Worm (Caenorhabditis elegans) whole organism, L3 larva: Measurements from ENCODE around the gene T23F6.2.
A peak's percentile ranks its signal among the peaks of the same experiment; 100 is the strongest.

Source experiments
- R02D3.7 ChIP-seq: fragments of 150-350 bp; optimal IDR thresholded peaks from 2 replicates; lab custom pipeline; 2014; ENCODE audit warnings: missing biosample characterization, missing genetic modification characterization
- ama-1 ChIP-seq: fragments of 150-350 bp; optimal IDR thresholded peaks from 2 replicates; lab custom pipeline; 2018
- ceh-16 ChIP-seq: sonication (generic microtip); optimal IDR thresholded peaks from 2 replicates; lab custom pipeline; 2017; ENCODE audit warnings: missing biosample characterization, missing genetic modification characterization
- ceh-28 ChIP-seq: fragments of 150-350 bp; optimal IDR thresholded peaks from 2 replicates; lab custom pipeline; 2014; ENCODE audit warnings: missing biosample characterization, missing genetic modification reagents, missing genetic modification characterization
- ceh-82 ChIP-seq: fragments of 150-350 bp; optimal IDR thresholded peaks from 2 replicates; lab custom pipeline; 2014; ENCODE audit warnings: missing biosample characterization, missing genetic modification characterization
- daf-12 ChIP-seq: fragments of 150-350 bp; optimal IDR thresholded peaks from 2 replicates; lab custom pipeline; 2014; ENCODE audit warnings: missing biosample characterization, missing genetic modification reagents, missing genetic modification characterization
- egl-5 ChIP-seq: fragments of 150-350 bp; optimal IDR thresholded peaks from 2 replicates; lab custom pipeline; 2017; ENCODE audit warnings: missing biosample characterization, missing genetic modification reagents, missing genetic modification characterization, inconsistent platforms
- elt-2 ChIP-seq: sonication (generic microtip); optimal IDR thresholded peaks from 2 replicates; lab custom pipeline; 2016; ENCODE audit warnings: missing genetic modification reagents, mild to moderate bottlenecking, missing genetic modification characterization, missing compliant biosample characterization
- elt-3 ChIP-seq, 3 experiments: fragments of 150-350 bp in 1 of 3; sonication (generic microtip) in 2 of 3; optimal IDR thresholded peaks; 2 replicates in 2 of 3; 4 replicates in 1 of 3; lab custom pipeline; 2014 to 2017; ENCODE audit warnings: missing biosample characterization in 3 of 3, missing genetic modification characterization in 3 of 3
- fos-1 ChIP-seq: fragments of 150-350 bp; optimal IDR thresholded peaks from 2 replicates; lab custom pipeline; 2014; ENCODE audit warnings: missing biosample characterization, missing genetic modification characterization
- hmg-11 ChIP-seq: sonication (generic microtip); optimal IDR thresholded peaks from 2 replicates; lab custom pipeline; 2016; ENCODE audit warnings: missing genetic modification characterization, missing compliant biosample characterization
- jun-1 ChIP-seq: fragments of 150-350 bp; optimal IDR thresholded peaks from 2 replicates; lab custom pipeline; 2014; ENCODE audit warnings: missing biosample characterization, missing genetic modification reagents, missing genetic modification characterization
- lin-15B ChIP-seq: fragments of 150-350 bp; optimal IDR thresholded peaks from 2 replicates; lab custom pipeline; 2014; ENCODE audit warnings: missing biosample characterization, missing genetic modification characterization
- lin-39 ChIP-seq: fragments of 150-350 bp; optimal IDR thresholded peaks from 2 replicates; lab custom pipeline; 2018; ENCODE audit warnings: missing biosample characterization, missing genetic modification reagents, missing genetic modification characterization
- lsy-12 ChIP-seq: sonication (generic microtip); optimal IDR thresholded peaks from 2 replicates; lab custom pipeline; 2016; ENCODE audit warnings: mild to moderate bottlenecking, missing genetic modification characterization, missing compliant biosample characterization
- mdl-1 ChIP-seq: fragments of 150-350 bp; optimal IDR thresholded peaks from 2 replicates; lab custom pipeline; 2014; ENCODE audit warnings: missing biosample characterization, missing genetic modification characterization
- mml-1 ChIP-seq: fragments of 150-350 bp; sonication (generic microtip); optimal IDR thresholded peaks from 3 replicates; lab custom pipeline; 2014; ENCODE audit warnings: missing biosample characterization, missing genetic modification characterization
- nfya-1 ChIP-seq: sonication (generic microtip); optimal IDR thresholded peaks from 2 replicates; lab custom pipeline; 2017; ENCODE audit warnings: missing genetic modification characterization, mild to moderate bottlenecking, missing compliant biosample characterization, antibody characterized with exemption, moderate library complexity; ENCODE audit not compliant: insufficient read depth
- nhr-11 ChIP-seq: fragments of 150-350 bp; optimal IDR thresholded peaks from 2 replicates; lab custom pipeline; 2014; ENCODE audit warnings: missing biosample characterization, missing genetic modification characterization
- nhr-12 ChIP-seq: fragments of 150-350 bp; optimal IDR thresholded peaks from 2 replicates; lab custom pipeline; 2014; ENCODE audit warnings: missing biosample characterization, missing genetic modification characterization
- nhr-23 ChIP-seq: fragments of 150-350 bp; optimal IDR thresholded peaks from 2 replicates; lab custom pipeline; 2014; ENCODE audit warnings: missing biosample characterization, missing genetic modification reagents, missing genetic modification characterization
- nhr-25 ChIP-seq: sonication (generic microtip); optimal IDR thresholded peaks from 2 replicates; lab custom pipeline; 2017; ENCODE audit warnings: missing biosample characterization, missing genetic modification characterization
- nhr-28 ChIP-seq: fragments of 150-350 bp; optimal IDR thresholded peaks from 2 replicates; lab custom pipeline; 2014; ENCODE audit warnings: missing biosample characterization, missing genetic modification characterization
- nhr-43 ChIP-seq: sonication (generic microtip); optimal IDR thresholded peaks from 2 replicates; lab custom pipeline; 2016; ENCODE audit warnings: mild to moderate bottlenecking, missing genetic modification characterization, missing compliant biosample characterization; ENCODE audit not compliant: poor library complexity, severe bottlenecking
- nhr-67 ChIP-seq: fragments of 150-350 bp; optimal IDR thresholded peaks from 2 replicates; lab custom pipeline; 2014; ENCODE audit warnings: missing biosample characterization, missing genetic modification characterization
- nhr-77 ChIP-seq: fragments of 150-350 bp; optimal IDR thresholded peaks from 2 replicates; lab custom pipeline; 2014; ENCODE audit warnings: missing biosample characterization, missing genetic modification characterization
- pha-4 ChIP-seq: fragments of 150-350 bp; optimal IDR thresholded peaks from 2 replicates; lab custom pipeline; 2014; ENCODE audit warnings: missing biosample characterization, missing genetic modification reagents, missing genetic modification characterization
- pqm-1 ChIP-seq: fragments of 150-350 bp; optimal IDR thresholded peaks from 2 replicates; lab custom pipeline; 2017; ENCODE audit warnings: missing biosample characterization, missing genetic modification characterization, inconsistent platforms
- skn-1 ChIP-seq: fragments of 150-350 bp; optimal IDR thresholded peaks from 2 replicates; lab custom pipeline; 2014; ENCODE audit warnings: missing biosample characterization, missing genetic modification characterization
- tbx-2 ChIP-seq: sonication (generic microtip); optimal IDR thresholded peaks from 2 replicates; lab custom pipeline; 2016; ENCODE audit warnings: mild to moderate bottlenecking, missing genetic modification characterization, missing compliant biosample characterization
- unc-39 ChIP-seq: sonication (generic microtip); optimal IDR thresholded peaks from 4 replicates; lab custom pipeline; 2017; ENCODE audit warnings: missing biosample characterization, missing genetic modification characterization
- unc-62 ChIP-seq: fragments of 150-350 bp; sonication (generic microtip); optimal IDR thresholded peaks from 4 replicates; lab custom pipeline; 2014; ENCODE audit warnings: missing biosample characterization, missing genetic modification reagents, missing genetic modification characterization
- zag-1 ChIP-seq: fragments of 150-350 bp; optimal IDR thresholded peaks from 2 replicates; lab custom pipeline; 2014; ENCODE audit warnings: missing biosample characterization, missing genetic modification characterization
- ztf-11 ChIP-seq: fragments of 150-350 bp; optimal IDR thresholded peaks from 2 replicates; lab custom pipeline; 2014; ENCODE audit warnings: missing biosample characterization, missing genetic modification characterization
- ztf-4 ChIP-seq: fragments of 150-350 bp; optimal IDR thresholded peaks from 2 replicates; lab custom pipeline; 2014; ENCODE audit warnings: missing biosample characterization, missing genetic modification characterization

T23F6.2 gene

ce11 chrIV:12703811-12704210 lies 17.3 kb upstream of the T23F6.2 start, which contains the start of gene C27D8.4:
C27D8.4 (plus strand) TSS chrIV:12704111.
- TF ChIP-seq ztf-11, result no peak
- TF ChIP-seq nhr-28 (tag; lab: Kevin White, UChicago), result no peak
- no peak for TF ChIP-seq hmg-11
- TF ChIP-seq unc-39 (tag; lab: Kevin White, UChicago), result no peak
- no peak for TF ChIP-seq pha-4

- TF ChIP-seq daf-12 (tag; lab: Kevin White, UChicago) (no peak), nhr-43 (tag; lab: Kevin White, UChicago) (peak; percentile 63), nhr-25 (tag; lab: Kevin White, UChicago) (peak; percentile 34), lsy-12 (tag; lab: Kevin White, UChicago) (no peak), nhr-23 (peak; percentile 48), mdl-1 (peak; percentile 20), elt-3 (tag; optimal IDR thresholded peaks at IDR 0.05; lab: Kevin White, UChicago) (peak in 1 of 3 experiments; percentile 34)
Measured at ce11 chrIV:12710996-12711395, 10.2 kb upstream of the T23F6.2 start, which contains the start of gene C27D8.2. C27D8.2 (plus strand) TSS chrIV:12711217.

- no peak for TF ChIP-seq fos-1 (tag; lab: Kevin White, UChicago)
- TF ChIP-seq nhr-25 (tag; lab: Kevin White, UChicago), result no peak
- TF ChIP-seq lin-39 (tag; lab: Kevin White, UChicago), result no peak
- no peak for TF ChIP-seq nhr-67 (tag; lab: Kevin White, UChicago)
- TF ChIP-seq nhr-12 (tag; lab: Kevin White, UChicago), result no peak
- no peak for TF ChIP-seq ceh-28
- TF ChIP-seq egl-5 (tag; lab: Kevin White, UChicago), result no peak
- TF ChIP-seq daf-12 (tag; lab: Kevin White, UChicago), result no peak
- no peak for TF ChIP-seq unc-62 (GFP tag; lab: Kevin White, UChicago)
- TF ChIP-seq zag-1 (tag; lab: Kevin White, UChicago), result no peak
- TF ChIP-seq skn-1 (tag; lab: Kevin White, UChicago), result no peak
- no peak for TF ChIP-seq nhr-11 (tag; lab: Kevin White, UChicago)
- TF ChIP-seq nhr-23, result no peak
- TF ChIP-seq, all 47 proteins: peak for 0
Measured at ce11 chrIV:12711644-12712043, 9.5 kb upstream of the T23F6.2 start, which contains the start of gene C27D8.3. C27D8.3 (minus strand) TSS chrIV:12711744.

- TF ChIP-seq nhr-11 (tag; lab: Kevin White, UChicago), result no peak
- TF ChIP-seq nhr-25 (tag; lab: Kevin White, UChicago), result peak; percentile 85
- TF ChIP-seq nhr-77, result no peak
- peak in 2 of 3 experiments; percentile 89 to 90 for TF ChIP-seq elt-3 (tag; optimal IDR thresholded peaks at IDR 0.05; lab: Kevin White, UChicago)
- TF ChIP-seq ceh-28, result peak; percentile 36
- peak; percentile 32 for TF ChIP-seq pha-4
- TF ChIP-seq jun-1 (tag; lab: Kevin White, UChicago), result peak; percentile 54
- TF ChIP-seq R02D3.7 (tag; lab: Kevin White, UChicago), result peak; percentile 38
- peak; percentile 84 for TF ChIP-seq nhr-43 (tag; lab: Kevin White, UChicago)
- TF ChIP-seq tbx-2, result no peak
- TF ChIP-seq egl-5 (tag; lab: Kevin White, UChicago), result no peak
- peak; percentile 59 for TF ChIP-seq mdl-1
- TF ChIP-seq nhr-28 (tag; lab: Kevin White, UChicago), result no peak
- TF ChIP-seq unc-62 (GFP tag; lab: Kevin White, UChicago), result no peak
- TF ChIP-seq daf-12 (tag; lab: Kevin White, UChicago), result no peak
- no peak for TF ChIP-seq hmg-11
- TF ChIP-seq ama-1 (lab: Kevin White, UChicago), result no peak
- peak; percentile 82 for TF ChIP-seq elt-2 (tag; lab: Kevin White, UChicago)
- peak; percentile 10 for TF ChIP-seq nfya-1 (tag; lab: Kevin White, UChicago)
- TF ChIP-seq ztf-4 (tag; lab: Kevin White, UChicago), result no peak
- no peak for TF ChIP-seq mml-1 (tag; lab: Kevin White, UChicago)
- no peak for TF ChIP-seq ceh-82
- TF ChIP-seq lin-15B (tag; lab: Kevin White, UChicago), result no peak
- no peak for TF ChIP-seq unc-39 (tag; lab: Kevin White, UChicago)
- TF ChIP-seq pqm-1 (tag; lab: Kevin White, UChicago), result peak; percentile 13
- TF ChIP-seq ceh-16, result no peak
- TF ChIP-seq nhr-23, result peak; percentile 68
Measured at ce11 chrIV:12715947-12716382, 5.2 kb upstream of the T23F6.2 start.
